Fruit fly (Drosophila melanogaster) whole organism, prepupa: ENCODE data around the gene kibra.
A peak's percentile ranks its signal among the peaks of the same experiment; 100 is the strongest.

ENCODE experiments used
- Blimp-1 ChIP-seq: fragments of 200-800 bp; sonication (Bioruptor generic); optimal IDR thresholded peaks from 3 replicates; lab custom pipeline; 2017; ENCODE audit warnings: missing biosample characterization, missing genetic modification characterization, mild to moderate bottlenecking, moderate library complexity, missing genetic modification reagents
- CG10669 ChIP-seq: fragments of 200-800 bp; sonication (Bioruptor generic); optimal IDR thresholded peaks from 3 replicates; lab custom pipeline; 2018; ENCODE audit warnings: missing biosample characterization, mild to moderate bottlenecking, missing genetic modification characterization, moderate library complexity
- CG11762 ChIP-seq: fragments of 200-800 bp; sonication (Bioruptor generic); optimal IDR thresholded peaks from 3 replicates; lab custom pipeline; 2016; ENCODE audit warnings: missing biosample characterization, missing genetic modification characterization; ENCODE audit not compliant: insufficient read depth
- CG11902 ChIP-seq: fragments of 200-800 bp; sonication (Bioruptor generic); optimal IDR thresholded peaks from 3 replicates; lab custom pipeline; 2016; ENCODE audit warnings: missing biosample characterization, missing genetic modification characterization
- CG1621 ChIP-seq: fragments of 200-800 bp; sonication (Bioruptor generic); optimal IDR thresholded peaks from 3 replicates; lab custom pipeline; 2018; ENCODE audit warnings: missing biosample characterization, mild to moderate bottlenecking, missing genetic modification characterization
- CG16779 ChIP-seq: fragments of 200-800 bp; sonication (Bioruptor generic); optimal IDR thresholded peaks from 3 replicates; lab custom pipeline; 2017; ENCODE audit warnings: missing biosample characterization, mild to moderate bottlenecking, missing genetic modification characterization
- CG3032 ChIP-seq: fragments of 200-800 bp; optimal IDR thresholded peaks from 2 replicates; lab custom pipeline; 2019; ENCODE audit warnings: missing biosample characterization, mild to moderate bottlenecking, missing genetic modification characterization, moderate library complexity
- CG32006 ChIP-seq: fragments of 200-800 bp; sonication (Bioruptor generic); optimal IDR thresholded peaks from 3 replicates; lab custom pipeline; 2017; ENCODE audit warnings: missing biosample characterization, mild to moderate bottlenecking, missing genetic modification characterization
- CG3919 ChIP-seq: fragments of 200-800 bp; sonication (Bioruptor generic); optimal IDR thresholded peaks from 3 replicates; lab custom pipeline; 2016; ENCODE audit warnings: missing biosample characterization, missing genetic modification characterization
- CG4318 ChIP-seq: fragments of 200-800 bp; sonication (Bioruptor generic); optimal IDR thresholded peaks from 3 replicates; lab custom pipeline; 2017; ENCODE audit warnings: missing biosample characterization, mild to moderate bottlenecking, missing genetic modification characterization
- CG6163 ChIP-seq: fragments of 200-800 bp; sonication (Bioruptor generic); IDR thresholded peaks from 3 replicates; pipeline ENCODE4 v1.3.6; 2022; ENCODE audit warnings: missing biosample characterization, missing genetic modification characterization
- CG6792 ChIP-seq: fragments of 200-800 bp; sonication (Bioruptor generic); optimal IDR thresholded peaks from 3 replicates; lab custom pipeline; 2016; ENCODE audit warnings: missing biosample characterization, missing genetic modification characterization
- CG6808 ChIP-seq: fragments of 200-800 bp; sonication (Bioruptor generic); optimal IDR thresholded peaks from 3 replicates; lab custom pipeline; 2017; ENCODE audit warnings: missing biosample characterization, missing genetic modification characterization, mild to moderate bottlenecking, moderate library complexity, missing genetic modification reagents
- CG7368 ChIP-seq: fragments of 200-800 bp; sonication (Bioruptor generic); optimal IDR thresholded peaks from 3 replicates; lab custom pipeline; 2016; ENCODE audit warnings: missing biosample characterization, missing genetic modification characterization
- CG8319 ChIP-seq: fragments of 200-800 bp; sonication (Bioruptor generic); optimal IDR thresholded peaks from 3 replicates; lab custom pipeline; 2016; ENCODE audit warnings: missing biosample characterization, missing genetic modification characterization
- CG8632 ChIP-seq: fragments of 200-800 bp; sonication (Bioruptor generic); optimal IDR thresholded peaks from 3 replicates; lab custom pipeline; 2016; ENCODE audit warnings: missing biosample characterization, missing genetic modification characterization
- CG9139 ChIP-seq: fragments of 200-800 bp; sonication (Bioruptor generic); optimal IDR thresholded peaks from 3 replicates; lab custom pipeline; 2017; ENCODE audit warnings: missing biosample characterization, mild to moderate bottlenecking, missing genetic modification characterization
- Eip75B ChIP-seq: fragments of 200-800 bp; sonication (Bioruptor generic); optimal IDR thresholded peaks from 3 replicates; lab custom pipeline; 2016; ENCODE audit warnings: missing biosample characterization, missing genetic modification characterization
- Eip78C ChIP-seq: fragments of 200-800 bp; sonication (Bioruptor generic); peaks from one replicate; lab custom pipeline; 2016; ENCODE audit warnings: missing biosample characterization, missing genetic modification characterization
- Eip93F ChIP-seq: fragments of 200-800 bp; sonication (Bioruptor generic); optimal IDR thresholded peaks from 2 replicates; lab custom pipeline; 2016; ENCODE audit warnings: missing biosample characterization, mild to moderate bottlenecking, missing genetic modification characterization
- Ets21C ChIP-seq: fragments of 200-800 bp; sonication (Bioruptor generic); optimal IDR thresholded peaks from 3 replicates; lab custom pipeline; 2016; ENCODE audit warnings: missing biosample characterization, missing genetic modification characterization
- Ets96B ChIP-seq: fragments of 200-800 bp; optimal IDR thresholded peaks from 2 replicates; lab custom pipeline; 2019; ENCODE audit warnings: missing biosample characterization, mild to moderate bottlenecking, missing genetic modification characterization, moderate library complexity
- Hr38 ChIP-seq: sonication (Bioruptor generic); optimal IDR thresholded peaks from 2 replicates; lab custom pipeline; 2016; ENCODE audit warnings: missing biosample characterization, missing genetic modification characterization
- Hr39 ChIP-seq: fragments of 200-800 bp; sonication (Bioruptor generic); optimal IDR thresholded peaks from 2 replicates; lab custom pipeline; 2016; ENCODE audit warnings: missing biosample characterization, missing genetic modification characterization
- Hr4 ChIP-seq: fragments of 200-800 bp; sonication (Bioruptor generic); optimal IDR thresholded peaks from 3 replicates; lab custom pipeline; 2016; ENCODE audit warnings: missing biosample characterization, missing genetic modification characterization
- Lpt ChIP-seq: fragments of 200-800 bp; sonication (Bioruptor generic); optimal IDR thresholded peaks from 3 replicates; lab custom pipeline; 2016; ENCODE audit warnings: missing biosample characterization, missing genetic modification characterization
- OdsH ChIP-seq: fragments of 200-800 bp; sonication (Bioruptor generic); optimal IDR thresholded peaks from 3 replicates; lab custom pipeline; 2016; ENCODE audit warnings: missing biosample characterization, missing genetic modification characterization
- Sox14 ChIP-seq: fragments of 200-800 bp; sonication (Bioruptor generic); optimal IDR thresholded peaks from 3 replicates; lab custom pipeline; 2016; ENCODE audit warnings: missing biosample characterization, missing genetic modification characterization
- Sox15 ChIP-seq: fragments of 200-800 bp; sonication (Bioruptor generic); optimal IDR thresholded peaks from 3 replicates; lab custom pipeline; 2016; ENCODE audit warnings: missing biosample characterization, missing genetic modification characterization
- achi ChIP-seq: fragments of 200-800 bp; sonication (Bioruptor generic); optimal IDR thresholded peaks from 3 replicates; lab custom pipeline; 2016; ENCODE audit warnings: missing biosample characterization, missing genetic modification characterization
- acj6 ChIP-seq: fragments of 200-800 bp; sonication (Bioruptor generic); optimal IDR thresholded peaks from 3 replicates; lab custom pipeline; 2016; ENCODE audit warnings: missing biosample characterization, missing genetic modification characterization
- cyc ChIP-seq: fragments of 200-800 bp; sonication (Bioruptor generic); optimal IDR thresholded peaks from 3 replicates; lab custom pipeline; 2016; ENCODE audit warnings: missing biosample characterization, missing genetic modification characterization
- dsx ChIP-seq: fragments of 200-800 bp; optimal IDR thresholded peaks from 3 replicates; lab custom pipeline; 2019; ENCODE audit warnings: missing biosample characterization, mild to moderate bottlenecking, missing genetic modification characterization, moderate library complexity; ENCODE audit not compliant: poor library complexity, severe bottlenecking
- eg ChIP-seq: fragments of 200-800 bp; sonication (Bioruptor generic); IDR thresholded peaks from 3 replicates; pipeline ENCODE4 v1.3.6; 2022; ENCODE audit warnings: missing biosample characterization, missing genetic modification characterization
- fd59A ChIP-seq: fragments of 200-800 bp; sonication (Bioruptor generic); optimal IDR thresholded peaks from 2 replicates; lab custom pipeline; 2017; ENCODE audit warnings: missing biosample characterization, mild to moderate bottlenecking, missing genetic modification characterization, missing genetic modification reagents
- fd85E ChIP-seq: fragments of 200-800 bp; sonication (Bioruptor generic); optimal IDR thresholded peaks from 3 replicates; lab custom pipeline; 2016; ENCODE audit warnings: missing biosample characterization, missing genetic modification characterization
- fkh ChIP-seq: fragments of 200-800 bp; sonication (Bioruptor generic); optimal IDR thresholded peaks from 3 replicates; lab custom pipeline; 2017; ENCODE audit warnings: missing biosample characterization, mild to moderate bottlenecking, missing genetic modification characterization, moderate library complexity
- net ChIP-seq: fragments of 200-800 bp; sonication (Bioruptor generic); optimal IDR thresholded peaks from 3 replicates; lab custom pipeline; 2016; ENCODE audit warnings: missing biosample characterization, missing genetic modification characterization
- pdm3 ChIP-seq: fragments of 200-800 bp; sonication (Bioruptor generic); optimal IDR thresholded peaks from 3 replicates; lab custom pipeline; 2016; ENCODE audit warnings: missing biosample characterization, missing genetic modification characterization
- salr ChIP-seq, 2 experiments: fragments of 200-800 bp; sonication (Bioruptor generic); optimal IDR thresholded peaks; 3 replicates each; lab custom pipeline; 2016 to 2018; ENCODE audit warnings: missing biosample characterization in 2 of 2, missing genetic modification characterization in 2 of 2, mild to moderate bottlenecking in 1 of 2
- spab ChIP-seq: fragments of 200-800 bp; sonication (Bioruptor generic); optimal IDR thresholded peaks from 2 replicates; lab custom pipeline; 2017; ENCODE audit warnings: missing biosample characterization, mild to moderate bottlenecking, missing genetic modification characterization, missing genetic modification reagents
- ss ChIP-seq, 2 experiments: fragments of 200-800 bp; sonication (Bioruptor generic); optimal IDR thresholded peaks; 2 replicates in 1 of 2; 3 replicates in 1 of 2; lab custom pipeline; 2017 to 2018; ENCODE audit warnings: mild to moderate bottlenecking in 2 of 2, missing biosample characterization in 2 of 2, missing genetic modification characterization in 2 of 2, moderate library complexity in 1 of 2
- svp ChIP-seq: fragments of 200-800 bp; sonication (Bioruptor generic); peaks from one replicate; lab custom pipeline; 2016; ENCODE audit warnings: missing biosample characterization, missing genetic modification characterization
- topi ChIP-seq: fragments of 200-800 bp; sonication (Bioruptor generic); optimal IDR thresholded peaks from 3 replicates; lab custom pipeline; 2016; ENCODE audit warnings: missing biosample characterization, missing genetic modification characterization
- vri ChIP-seq: fragments of 200-800 bp; sonication (Bioruptor generic); optimal IDR thresholded peaks from 3 replicates; lab custom pipeline; 2016; ENCODE audit warnings: missing biosample characterization, mild to moderate bottlenecking, missing genetic modification characterization

kibra gene

dm6 chr3R:14714904-14715588 lies 9.0 kb downstream of the kibra start (continued):
- no peak for TF ChIP-seq fkh (GFP tag; lab: Kevin White, UChicago)
- peak; percentile 18 for TF ChIP-seq Sox15 (GFP tag; lab: Kevin White, UChicago)
- TF ChIP-seq CG3919 (GFP tag; lab: Kevin White, UChicago) = peak; percentile 91
- peak; percentile 66 for TF ChIP-seq CG9139 (GFP tag; lab: Kevin White, UChicago)
- TF ChIP-seq CG16779 (tag; lab: Kevin White, UChicago) = peak; percentile 89
- TF ChIP-seq CG11762 (GFP tag; lab: Kevin White, UChicago) = peak; percentile 87
- TF ChIP-seq Hr39 (GFP tag; lab: Kevin White, UChicago) = peak; percentile 66
- TF ChIP-seq Eip93F (GFP tag; lab: Kevin White, UChicago) = no peak
- TF ChIP-seq acj6 (GFP tag; lab: Kevin White, UChicago) = peak; percentile 90
- peak; percentile 83 for TF ChIP-seq CG10669 (GFP tag; lab: Kevin White, UChicago)
- no peak for TF ChIP-seq Blimp-1 (GFP tag; lab: Kevin White, UChicago)
- peak; percentile 94 for TF ChIP-seq net (GFP tag; lab: Kevin White, UChicago)
- TF ChIP-seq Eip75B = peak; percentile 88
- TF ChIP-seq CG8632 (GFP tag; lab: Kevin White, UChicago) = peak; percentile 68
- TF ChIP-seq svp = peak; percentile 48
- no peak for TF ChIP-seq fd85E (GFP tag; lab: Kevin White, UChicago)
- TF ChIP-seq CG3032 = peak; percentile 93
- TF ChIP-seq Ets96B = peak; percentile 93
- peak; percentile 99 for TF ChIP-seq eg (GFP tag; lab: Robert Waterston, UW)
- TF ChIP-seq Sox14 (GFP tag; lab: Kevin White, UChicago) = peak; percentile 93
- TF ChIP-seq CG8319 (GFP tag; lab: Kevin White, UChicago) = peak; percentile 52
- peak; percentile 99 for TF ChIP-seq Hr4 (GFP tag; lab: Kevin White, UChicago)
- peak; percentile 80 for TF ChIP-seq CG6808

DNA sequence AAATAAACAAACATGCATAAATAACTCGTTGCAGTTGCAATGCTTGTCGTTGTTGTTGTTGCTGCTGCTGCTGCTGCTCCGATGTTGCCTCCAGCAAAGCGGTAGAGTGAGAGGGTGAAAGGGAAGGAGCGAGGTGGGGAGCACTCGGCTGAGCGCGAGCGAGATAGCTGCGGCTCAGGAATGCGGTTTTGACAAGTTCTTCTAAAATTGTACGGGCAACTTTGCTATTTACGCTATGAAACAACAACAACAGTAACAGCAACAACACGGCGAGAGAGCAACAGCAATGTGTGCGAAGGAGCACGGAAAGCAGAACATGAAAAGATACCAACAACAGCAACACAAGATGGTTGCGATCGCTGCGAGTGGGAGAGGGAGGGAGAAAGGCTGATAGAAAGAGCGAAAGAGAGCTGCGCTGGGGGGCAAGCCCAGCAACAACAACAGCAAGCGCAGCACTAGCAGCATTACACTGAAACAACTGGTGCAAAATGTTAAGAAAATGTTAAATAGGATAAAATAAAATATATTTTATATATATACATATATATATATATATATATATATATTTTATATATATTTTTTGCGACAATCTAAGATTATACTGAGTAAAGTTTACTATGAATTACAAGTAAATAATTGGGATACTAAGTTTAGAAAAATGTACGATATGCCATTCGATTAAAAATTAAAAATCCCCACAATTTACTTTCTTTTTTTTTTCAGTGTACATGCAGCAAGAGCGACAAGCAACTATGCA lies 9.7 kb downstream of the kibra start:
- TF ChIP-seq CG6163 (GFP tag; lab: Robert Waterston, UW) (peak; percentile 82), acj6 (GFP tag; lab: Kevin White, UChicago) (peak; percentile 5), CG8319 (GFP tag; lab: Kevin White, UChicago) (no peak), fd85E (GFP tag; lab: Kevin White, UChicago) (no peak), CG11902 (GFP tag; lab: Kevin White, UChicago) (peak; percentile 49), CG3919 (GFP tag; lab: Kevin White, UChicago) (peak; percentile 89), eg (GFP tag; lab: Robert Waterston, UW) (peak; percentile 48; the same call in 2 of the 3 replicates), CG3032 (peak; percentile 77), CG6792 (peak; percentile 19), salr (GFP tag; optimal IDR thresholded peaks at IDR 0.05; lab: Kevin White, UChicago) (no peak), ss (GFP tag; optimal IDR thresholded peaks at IDR 0.05; lab: Kevin White, UChicago) (peak; percentile 35 to 78), dsx (GFP tag; lab: Kevin White, UChicago) (peak; percentile 64), CG7368 (GFP tag; lab: Kevin White, UChicago) (peak; percentile 20), fkh (GFP tag; lab: Kevin White, UChicago) (peak; percentile 94), spab (peak; percentile 89), CG9139 (GFP tag; lab: Kevin White, UChicago) (peak; percentile 79), Hr38 (GFP tag; lab: Kevin White, UChicago) (no peak), achi (peak; percentile 59), CG6808 (peak; percentile 93), Lpt (GFP tag; lab: Kevin White, UChicago) (peak; percentile 79), Eip78C (GFP tag; lab: Kevin White, UChicago) (peak; percentile 41), pdm3 (GFP tag; lab: Kevin White, UChicago) (no peak), OdsH (peak; percentile 42), Ets21C (no peak), Eip75B (peak; percentile 30), CG1621 (tag; lab: Kevin White, UChicago) (peak; percentile 59), CG32006 (GFP tag; lab: Kevin White, UChicago) (peak; percentile 77), Sox14 (GFP tag; lab: Kevin White, UChicago) (no peak), topi (GFP tag; lab: Kevin White, UChicago) (peak; percentile 40), fd59A (GFP tag; lab: Kevin White, UChicago) (no peak), cyc (GFP tag; lab: Kevin White, UChicago) (peak; percentile 48), vri (GFP tag; lab: Kevin White, UChicago) (no peak), CG11762 (GFP tag; lab: Kevin White, UChicago) (peak; percentile 84), CG4318 (GFP tag; lab: Kevin White, UChicago) (peak; percentile 52), Hr39 (GFP tag; lab: Kevin White, UChicago) (no peak)
